Fruit fly (Drosophila melanogaster) whole organism, pupa: ENCODE results near the gene Nckx30C.

Source experiments
- CG10348 ChIP-seq: fragments of 200-800 bp; sonication (Bioruptor generic); IDR thresholded peaks from 2 replicates; pipeline ENCODE4 v1.3.6; 2022; ENCODE audit warnings: missing biosample characterization, missing genetic modification characterization
- CG12605 ChIP-seq: fragments of 200-800 bp; sonication (Bioruptor generic); IDR thresholded peaks from 2 replicates; pipeline ENCODE4 v1.3.6; 2022; ENCODE audit warnings: missing biosample characterization, missing genetic modification characterization
- CG13204 ChIP-seq: fragments of 200-800 bp; sonication (Bioruptor generic); optimal IDR thresholded peaks from 2 replicates; lab custom pipeline; 2018; ENCODE audit warnings: missing biosample characterization, mild to moderate bottlenecking, missing genetic modification characterization, moderate library complexity
- CG14655 ChIP-seq: fragments of 200-800 bp; sonication (Bioruptor generic); optimal IDR thresholded peaks from 3 replicates; lab custom pipeline; 2017; ENCODE audit warnings: mild to moderate bottlenecking, missing biosample characterization, missing genetic modification reagents, missing genetic modification characterization
- CG15710 ChIP-seq: fragments of 200-800 bp; sonication (Bioruptor generic); optimal IDR thresholded peaks from 2 replicates; lab custom pipeline; 2018; ENCODE audit warnings: missing biosample characterization, mild to moderate bottlenecking, missing genetic modification characterization, moderate library complexity
- CG17806 ChIP-seq: fragments of 200-800 bp; sonication (Bioruptor generic); optimal IDR thresholded peaks from 2 replicates; lab custom pipeline; 2018; ENCODE audit warnings: missing biosample characterization, mild to moderate bottlenecking, missing genetic modification characterization, moderate library complexity
- CG34367 ChIP-seq: fragments of 200-800 bp; sonication (Bioruptor generic); optimal IDR thresholded peaks from 2 replicates; lab custom pipeline; 2018; ENCODE audit warnings: missing biosample characterization, mild to moderate bottlenecking, missing genetic modification characterization
- CG8159 ChIP-seq: fragments of 200-800 bp; sonication (Bioruptor generic); optimal IDR thresholded peaks from 3 replicates; lab custom pipeline; 2018; ENCODE audit warnings: missing biosample characterization, mild to moderate bottlenecking, missing genetic modification characterization, moderate library complexity
- CG8301 ChIP-seq: fragments of 200-800 bp; sonication (Bioruptor generic); optimal IDR thresholded peaks from 2 replicates; lab custom pipeline; 2018; ENCODE audit warnings: missing biosample characterization, mild to moderate bottlenecking, missing genetic modification characterization
- Pif1B ChIP-seq: fragments of 200-800 bp; sonication (Bioruptor generic); optimal IDR thresholded peaks from 3 replicates; lab custom pipeline; 2016; ENCODE audit warnings: missing biosample characterization, missing genetic modification characterization
- Snoo ChIP-seq: fragments of 200-800 bp; sonication (Bioruptor generic); optimal IDR thresholded peaks from 3 replicates; lab custom pipeline; 2017; ENCODE audit warnings: missing biosample characterization, mild to moderate bottlenecking, missing genetic modification characterization, inconsistent platforms
- fd96Ca ChIP-seq: fragments of 200-800 bp; sonication (Bioruptor generic); IDR thresholded peaks from 3 replicates; pipeline ENCODE4 v1.3.6; 2022; ENCODE audit warnings: missing biosample characterization, missing genetic modification characterization

DNA sequence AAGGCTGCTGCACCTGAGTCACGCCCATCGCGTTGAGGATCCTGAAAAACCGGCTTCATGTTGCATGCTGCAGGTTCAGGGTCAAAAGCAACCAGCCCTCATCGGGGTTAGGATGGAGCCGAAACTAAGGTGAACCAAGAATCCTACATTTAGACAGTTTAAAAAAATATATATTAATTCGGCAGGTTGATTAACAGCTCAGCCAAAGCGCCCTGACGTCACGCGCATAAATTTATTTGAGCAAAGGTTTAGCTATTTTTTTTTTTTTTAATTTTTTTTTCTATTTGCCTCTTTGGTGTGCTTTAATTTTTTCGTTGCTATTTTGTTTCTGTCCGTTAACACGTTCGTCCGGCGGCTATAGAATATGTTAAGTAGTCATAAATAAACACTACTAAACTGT is 38.2 kb upstream of the Nckx30C start:
- no peak for TF ChIP-seq CG34367 (tag; lab: Kevin White, UChicago)
- no peak for TF ChIP-seq CG12605 (GFP tag; lab: Robert Waterston, UW)
- TF ChIP-seq CG8301 = no peak
- TF ChIP-seq CG13204 (GFP tag; lab: Kevin White, UChicago) = no peak
- no peak for TF ChIP-seq CG17806 (tag; lab: Kevin White, UChicago)
- no peak for TF ChIP-seq Snoo (tag; lab: Kevin White, UChicago)
- TF ChIP-seq fd96Ca = no peak
- TF ChIP-seq CG15710 = no peak
- TF ChIP-seq Pif1B (GFP tag; lab: Kevin White, UChicago) = no peak
- no peak for TF ChIP-seq CG14655
- peak; percentile 91 for TF ChIP-seq CG8159 (tag; lab: Kevin White, UChicago)
- no peak for TF ChIP-seq CG10348
